Worm (Caenorhabditis elegans): ENCODE data around the gene swip-10.

Gene swip-10

ce11 chrX:2105310-2105709 lies 12.8 kb downstream of the swip-10 start, which contains the start of gene F53B1.3:
TSS of gene F53B1.3 (plus strand) at chrX:2105610.
- TF ChIP-seq lin-1 (GFP tag; IDR thresholded peaks at IDR 0.05) (no peak), lim-7 (GFP tag; IDR thresholded peaks at IDR 0.05) (no peak), F49E8.2 (tag; optimal IDR thresholded peaks at IDR 0.05; ENCODE audit: borderline replicate concordance) (no peak), egl-27 (tag; optimal IDR thresholded peaks at IDR 0.05) (no peak), arid-1 (GFP tag; conservative IDR thresholded peaks at IDR 0.05) (no peak), mes-2 (tag; optimal IDR thresholded peaks at IDR 0.05; ENCODE audit: poor library complexity, severe bottlenecking) (no peak)

ce11 chrX:2099002-2099401 lies 19.1 kb downstream of the swip-10 start:
- TF ChIP-seq ztf-7 (tag; optimal IDR thresholded peaks at IDR 0.05), result no peak
- no peak for TF ChIP-seq lin-15B (tag; optimal IDR thresholded peaks at IDR 0.05)
- no peak for TF ChIP-seq nhr-10 (tag; optimal IDR thresholded peaks at IDR 0.05)
- no peak for TF ChIP-seq zfp-3 (GFP tag; conservative IDR thresholded peaks at IDR 0.05)
- TF ChIP-seq zfp-2 (tag; optimal IDR thresholded peaks at IDR 0.05), result no peak
- TF ChIP-seq tag-97 (GFP tag; IDR thresholded peaks at IDR 0.05), result no peak
- no peak for TF ChIP-seq lin-13 (GFP tag; optimal IDR thresholded peaks at IDR 0.05)
- no peak for TF ChIP-seq F10B5.3 (tag; optimal IDR thresholded peaks at IDR 0.05)
- TF ChIP-seq nhr-42 (GFP tag; IDR thresholded peaks at IDR 0.05), result no peak
- no peak for TF ChIP-seq daf-19 (GFP tag; conservative IDR thresholded peaks at IDR 0.05)

DNA sequence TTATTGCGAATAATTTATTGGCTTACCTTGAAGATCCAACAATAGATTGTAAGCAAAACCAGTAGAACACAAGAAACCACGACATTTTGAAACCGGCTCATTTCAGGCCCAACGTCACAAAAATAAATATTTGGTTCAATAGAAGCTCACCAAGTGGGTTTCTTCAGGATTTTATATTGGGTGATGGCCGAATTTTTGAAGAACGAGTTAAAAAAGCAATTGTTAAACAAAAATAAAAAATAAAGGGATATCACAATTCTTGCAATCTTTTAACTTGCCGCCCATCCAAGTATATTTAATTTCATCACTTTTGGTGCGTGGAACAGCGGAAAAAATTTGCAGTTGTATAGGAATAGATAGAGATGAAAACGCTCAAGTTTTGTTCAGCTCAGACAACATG lies 21.3 kb downstream of the swip-10 start, which contains the start of gene T21D9.2:
Gene T21D9.2 (minus strand): TSS at position 101 of the 400 bp plus-strand sequence.
- TF ChIP-seq attf-4 (tag; optimal IDR thresholded peaks at IDR 0.05) (no peak), ces-1 (GFP tag; optimal IDR thresholded peaks at IDR 0.05) (no peak), daf-8 (GFP tag; IDR thresholded peaks at IDR 0.05) (no peak), mxl-3 (GFP tag; optimal IDR thresholded peaks at IDR 0.05) (no peak), R02D3.7 (tag; optimal IDR thresholded peaks at IDR 0.05) (no peak), T26A8.4 (GFP tag; IDR thresholded peaks at IDR 0.05) (no peak), arid-1 (GFP tag; conservative IDR thresholded peaks at IDR 0.05) (no peak), cey-2 (tag; optimal IDR thresholded peaks at IDR 0.05; ENCODE audit: borderline replicate concordance, insufficient read depth) (no peak), nhr-77 (tag; optimal IDR thresholded peaks at IDR 0.05) (no peak), D1046.2 (GFP tag; IDR thresholded peaks at IDR 0.05) (no peak), ztf-11 (tag; optimal IDR thresholded peaks at IDR 0.05) (no peak), mes-2 (tag; optimal IDR thresholded peaks at IDR 0.05; ENCODE audit: poor library complexity, severe bottlenecking) (no peak), nhr-6 (tag; optimal IDR thresholded peaks at IDR 0.05) (no peak), lin-1 (GFP tag; IDR thresholded peaks at IDR 0.05) (no peak), saeg-2 (GFP tag; IDR thresholded peaks at IDR 0.05) (no peak), php-3 (GFP tag; IDR thresholded peaks at IDR 0.05) (no peak)

ce11 chrX:2094094-2094493 lies 24.0 kb downstream of the swip-10 start:
- TF ChIP-seq set-16 (GFP tag; IDR thresholded peaks at IDR 0.05), result peak; percentile 70
- TF ChIP-seq unc-130 (GFP tag; optimal IDR thresholded peaks at IDR 0.05), result no peak
- TF ChIP-seq ctbp-1 (GFP tag; IDR thresholded peaks at IDR 0.05), result no peak
- no peak for TF ChIP-seq lir-3 (tag; optimal IDR thresholded peaks at IDR 0.05)
- peak in 1 of 2 experiments; percentile 79 for TF ChIP-seq unc-62 (GFP tag; optimal IDR thresholded peaks at IDR 0.05 in 1 of 2)
- TF ChIP-seq unc-62 (tag; optimal IDR thresholded peaks at IDR 0.05), result no peak
- TF ChIP-seq nhr-10 (tag; optimal IDR thresholded peaks at IDR 0.05), result no peak

- TF ChIP-seq lsy-2 (tag; optimal IDR thresholded peaks at IDR 0.05) (no peak), aha-1 (tag) (peak; percentile 43)
These were observed 24.9 kb downstream of the swip-10 start, which contains the start of gene col-164 for ce11 chrX:2093169-2093568. TSS of gene col-164 (plus strand) at chrX:2093469.
